Fruit fly (Drosophila melanogaster): ENCODE measurements around the gene betaNACtes1.

betaNACtes1 gene

dm6 chrX:14214505-14215449, 42.4 kb upstream of the betaNACtes1 start (continued):
- TF ChIP-seq odd (GFP tag; optimal IDR thresholded peaks at IDR 0.05) (no peak), CG2712 (tag; optimal IDR thresholded peaks at IDR 0.05) (peak; percentile 47), shn (GFP tag; optimal IDR thresholded peaks at IDR 0.05) (no peak), Hand (GFP tag; optimal IDR thresholded peaks at IDR 0.05) (peak; percentile 47), hkb (optimal IDR thresholded peaks at IDR 0.05) (no peak), hkb (GFP tag; IDR thresholded peaks at IDR 0.05) (peak; percentile 45; the same call in 1 of the 2 replicates), prd (optimal IDR thresholded peaks at IDR 0.05) (no peak), prd (GFP tag; IDR thresholded peaks at IDR 0.05) (peak; percentile 63; the same call in 2 of the 3 replicates), sug (tag; optimal IDR thresholded peaks at IDR 0.05) (peak; percentile 22), Meics (GFP tag; optimal IDR thresholded peaks at IDR 0.05) (peak; percentile 57), CG17359 (tag; optimal IDR thresholded peaks at IDR 0.05) (peak; percentile 2), Hr78 (GFP tag; optimal IDR thresholded peaks at IDR 0.05) (no peak), stwl (tag; optimal IDR thresholded peaks at IDR 0.05) (no peak), Bteb2 (GFP tag; optimal IDR thresholded peaks at IDR 0.05) (no peak), Gsc (GFP tag; IDR thresholded peaks at IDR 0.05) (no peak), hb (GFP tag; IDR thresholded peaks at IDR 0.05; ENCODE audit: partially characterized antibody) (no peak), Dfd (GFP tag; optimal IDR thresholded peaks at IDR 0.05) (no peak), cas (GFP tag; IDR thresholded peaks at IDR 0.05) (no peak), CG14014 (GFP tag; IDR thresholded peaks at IDR 0.05) (peak; percentile 50), CG18599 (GFP tag; optimal IDR thresholded peaks at IDR 0.05) (peak; percentile 60), tup (GFP tag; optimal IDR thresholded peaks at IDR 0.05) (no peak), bcd (GFP tag; optimal IDR thresholded peaks at IDR 0.05) (peak; percentile 54), CG13296 (GFP tag; optimal IDR thresholded peaks at IDR 0.05) (peak; percentile 19), Ptx1 (GFP tag; IDR thresholded peaks at IDR 0.05) (peak; percentile 48; the same call in 1 of the 2 replicates), E2f1 (GFP tag; IDR thresholded peaks at IDR 0.05) (0 out of 2 replicates have a peak, but pooled peaks have one; percentile 23), CG17829 (tag; optimal IDR thresholded peaks at IDR 0.05) (peak; percentile 17), Rfx (GFP tag; IDR thresholded peaks at IDR 0.05) (peak; percentile 66), Ssrp (tag; optimal IDR thresholded peaks at IDR 0.05) (peak; percentile 28), CG12155 (GFP tag; optimal IDR thresholded peaks at IDR 0.05) (peak; percentile 12), vnd (GFP tag; IDR thresholded peaks at IDR 0.05; ENCODE audit: partially characterized antibody) (no peak), ap (GFP tag; IDR thresholded peaks at IDR 0.05) (peak; percentile 37; the same call in 1 of the 2 replicates), yki (optimal IDR thresholded peaks at IDR 0.05) (no peak), Bdp1 (GFP tag; optimal IDR thresholded peaks at IDR 0.05) (no peak), CG13894 (tag; optimal IDR thresholded peaks at IDR 0.05) (peak; percentile 24), Dek (tag; optimal IDR thresholded peaks at IDR 0.05) (peak; percentile 42), CG17612 (GFP tag; IDR thresholded peaks at IDR 0.05) (no peak), Mrtf (GFP tag; IDR thresholded peaks at IDR 0.05) (0 out of 3 replicates have a peak, but pooled peaks have one; percentile 26), Vsx1 (GFP tag; optimal IDR thresholded peaks at IDR 0.05) (peak; percentile 21), Drgx (GFP tag; IDR thresholded peaks at IDR 0.05) (peak; percentile 86), wor (GFP tag; IDR thresholded peaks at IDR 0.05) (no peak), nom (GFP tag; optimal IDR thresholded peaks at IDR 0.05) (peak; percentile 55), psq (GFP tag; optimal IDR thresholded peaks at IDR 0.05) (no peak), vfl (GFP tag; optimal IDR thresholded peaks at IDR 0.05) (no peak), Gug (GFP tag; IDR thresholded peaks at IDR 0.05) (0 out of 4 replicates have a peak, but pooled peaks have one; percentile 4), fu2 (GFP tag; optimal IDR thresholded peaks at IDR 0.05) (no peak), CG9817 (tag; optimal IDR thresholded peaks at IDR 0.05) (peak; percentile 56), CG31441 (GFP tag; IDR thresholded peaks at IDR 0.05) (peak; percentile 32; the same call in 1 of the 2 replicates), tgo (GFP tag; IDR thresholded peaks at IDR 0.05) (peak; percentile 48; the same call in 1 of the 3 replicates), CG15269 (tag; optimal IDR thresholded peaks at IDR 0.05) (peak; percentile 62)

Data from whole organism, embryonic.